Fruit fly (Drosophila melanogaster) whole organism, pupa: ENCODE data around the gene alpha-Man-Ia.

Experiments used
- CG12605 ChIP-seq: fragments of 200-800 bp; sonication (Bioruptor generic); IDR thresholded peaks from 2 replicates; pipeline ENCODE4 v1.3.6; 2022; ENCODE audit warnings: missing biosample characterization, missing genetic modification characterization
- CG4496 ChIP-seq: fragments of 200-800 bp; sonication (Bioruptor generic); IDR thresholded peaks from 3 replicates; pipeline ENCODE4 v1.3.6; 2022; ENCODE audit warnings: missing biosample characterization, missing genetic modification characterization
- EcR ChIP-seq: fragments of 200-800 bp; sonication (Bioruptor generic); optimal IDR thresholded peaks from 3 replicates; lab custom pipeline; 2019; ENCODE audit warnings: missing biosample characterization, missing genetic modification characterization, mild to moderate bottlenecking, moderate library complexity, missing genetic modification reagents
- Snoo ChIP-seq: fragments of 200-800 bp; sonication (Bioruptor generic); optimal IDR thresholded peaks from 3 replicates; lab custom pipeline; 2017; ENCODE audit warnings: missing biosample characterization, mild to moderate bottlenecking, missing genetic modification characterization, inconsistent platforms
- rn ChIP-seq: fragments of 200-800 bp; sonication (Bioruptor generic); IDR thresholded peaks from 2 replicates; pipeline ENCODE4 v1.3.6; 2022; ENCODE audit warnings: missing biosample characterization, missing genetic modification characterization

- no peak for TF ChIP-seq CG4496 (GFP tag; lab: Robert Waterston, UW)
- TF ChIP-seq rn (GFP tag; lab: Robert Waterston, UW) = no peak
- TF ChIP-seq Snoo (tag; lab: Kevin White, UChicago) = no peak
- TF ChIP-seq EcR (GFP tag; lab: Kevin White, UChicago) = no peak
- TF ChIP-seq CG12605 (GFP tag; lab: Robert Waterston, UW) = no peak
These were observed 82.2 kb downstream of the alpha-Man-Ia start for dm6 chrX:10243540-10243939.
